Fruit fly (Drosophila melanogaster): ENCODE data around the gene CG9297.
A peak's percentile ranks its signal among the peaks of the same experiment; 100 is the strongest.

Gene CG9297

dm6 chr3R:13767239-13767638, 4.1 kb upstream of the CG9297 start, which contains the start of gene Cht5:
TSS of gene Cht5 (plus strand) at chr3R:13767549.
- TF ChIP-seq psq (optimal IDR thresholded peaks at IDR 0.05): no peak
- no peak for TF ChIP-seq EcR (GFP tag; optimal IDR thresholded peaks at IDR 0.05)
- no peak for TF ChIP-seq pan (optimal IDR thresholded peaks at IDR 0.05)
- no peak for TF ChIP-seq CG8478 (optimal IDR thresholded peaks at IDR 0.05)
- no peak for TF ChIP-seq usp (GFP tag; optimal IDR thresholded peaks at IDR 0.05)
- TF ChIP-seq Dll (optimal IDR thresholded peaks at IDR 0.05): no peak

dm6 chr3R:13773350-13773749, 2.1 kb downstream of the CG9297 start:
- TF ChIP-seq CG8478 (optimal IDR thresholded peaks at IDR 0.05) (no peak), EcR (GFP tag; optimal IDR thresholded peaks at IDR 0.05) (no peak), pan (optimal IDR thresholded peaks at IDR 0.05) (no peak), psq (optimal IDR thresholded peaks at IDR 0.05) (no peak), usp (GFP tag; optimal IDR thresholded peaks at IDR 0.05) (no peak), Dll (optimal IDR thresholded peaks at IDR 0.05) (no peak)

- TF ChIP-seq usp (GFP tag; optimal IDR thresholded peaks at IDR 0.05) (no peak), CG8478 (optimal IDR thresholded peaks at IDR 0.05) (no peak), Dll (optimal IDR thresholded peaks at IDR 0.05) (no peak), psq (optimal IDR thresholded peaks at IDR 0.05) (no peak), EcR (GFP tag; optimal IDR thresholded peaks at IDR 0.05) (no peak)
These were observed 8.0 kb downstream of the CG9297 start, which contains the start of the genes CG42375 and CG9288 for dm6 chr3R:13779241-13779683. TSS of gene CG42375 (plus strand) at chr3R:13779624. TSS of gene CG9288 (plus strand) at chr3R:13779624.

- TF ChIP-seq pan (optimal IDR thresholded peaks at IDR 0.05) (no peak), usp (GFP tag; optimal IDR thresholded peaks at IDR 0.05) (no peak), Dll (optimal IDR thresholded peaks at IDR 0.05) (no peak), psq (optimal IDR thresholded peaks at IDR 0.05) (no peak), EcR (GFP tag; optimal IDR thresholded peaks at IDR 0.05) (no peak), CG8478 (optimal IDR thresholded peaks at IDR 0.05) (no peak)
These were observed 9.5 kb downstream of the CG9297 start, which contains the start of gene CG9286 for dm6 chr3R:13780769-13781168. TSS of gene CG9286 (plus strand) at chr3R:13780964.

- TF ChIP-seq EcR (GFP tag; optimal IDR thresholded peaks at IDR 0.05): no peak
- no peak for TF ChIP-seq pan (optimal IDR thresholded peaks at IDR 0.05)
- TF ChIP-seq usp (GFP tag; optimal IDR thresholded peaks at IDR 0.05): no peak
- no peak for TF ChIP-seq Dll (optimal IDR thresholded peaks at IDR 0.05)
- no peak for TF ChIP-seq CG8478 (optimal IDR thresholded peaks at IDR 0.05)
- no peak for TF ChIP-seq psq (optimal IDR thresholded peaks at IDR 0.05)
These were observed 10.7 kb downstream of the CG9297 start, which contains the start of gene Dip-B for dm6 chr3R:13782035-13782434. TSS of gene Dip-B (plus strand) at chr3R:13782288.

dm6 chr3R:13782578-13782977, 11.3 kb downstream of the CG9297 start:
- TF ChIP-seq psq (optimal IDR thresholded peaks at IDR 0.05) (no peak), usp (GFP tag; optimal IDR thresholded peaks at IDR 0.05) (no peak), CG8478 (optimal IDR thresholded peaks at IDR 0.05) (no peak), pan (optimal IDR thresholded peaks at IDR 0.05) (no peak), EcR (GFP tag; optimal IDR thresholded peaks at IDR 0.05) (no peak), Dll (optimal IDR thresholded peaks at IDR 0.05) (no peak)

- TF ChIP-seq pan (optimal IDR thresholded peaks at IDR 0.05) (no peak), CG8478 (optimal IDR thresholded peaks at IDR 0.05) (no peak), Dll (optimal IDR thresholded peaks at IDR 0.05) (no peak), usp (GFP tag; optimal IDR thresholded peaks at IDR 0.05) (no peak), psq (optimal IDR thresholded peaks at IDR 0.05) (no peak), EcR (GFP tag; optimal IDR thresholded peaks at IDR 0.05) (no peak)
These were observed 12.1 kb downstream of the CG9297 start for dm6 chr3R:13783397-13783796.

- no peak for TF ChIP-seq psq (optimal IDR thresholded peaks at IDR 0.05)
- TF ChIP-seq Dll (optimal IDR thresholded peaks at IDR 0.05): peak; percentile 38
- no peak for TF ChIP-seq usp (GFP tag; optimal IDR thresholded peaks at IDR 0.05)
- no peak for TF ChIP-seq pan (optimal IDR thresholded peaks at IDR 0.05)
- no peak for TF ChIP-seq CG8478 (optimal IDR thresholded peaks at IDR 0.05)
These were observed 14.6 kb downstream of the CG9297 start for dm6 chr3R:13785895-13786294.

dm6 chr3R:13788224-13788623, 16.9 kb downstream of the CG9297 start:
- no peak for TF ChIP-seq pan (optimal IDR thresholded peaks at IDR 0.05)
- no peak for TF ChIP-seq Dll (optimal IDR thresholded peaks at IDR 0.05)
- TF ChIP-seq EcR (GFP tag; optimal IDR thresholded peaks at IDR 0.05): no peak
- TF ChIP-seq psq (optimal IDR thresholded peaks at IDR 0.05): no peak
- no peak for TF ChIP-seq CG8478 (optimal IDR thresholded peaks at IDR 0.05)

- TF ChIP-seq CG8478 (optimal IDR thresholded peaks at IDR 0.05) (no peak), Dll (optimal IDR thresholded peaks at IDR 0.05) (no peak), pan (optimal IDR thresholded peaks at IDR 0.05) (no peak), usp (GFP tag; optimal IDR thresholded peaks at IDR 0.05) (no peak), EcR (GFP tag; optimal IDR thresholded peaks at IDR 0.05) (no peak), psq (optimal IDR thresholded peaks at IDR 0.05) (no peak)
These were observed 17.4 kb downstream of the CG9297 start for dm6 chr3R:13788672-13789071.

- peak; percentile 88 to 98 for TF ChIP-seq EcR (GFP tag; optimal IDR thresholded peaks at IDR 0.05)
- TF ChIP-seq Dll (optimal IDR thresholded peaks at IDR 0.05): no peak
These were observed 18.5 kb downstream of the CG9297 start for dm6 chr3R:13789617-13790277.

- no peak for TF ChIP-seq usp (GFP tag; optimal IDR thresholded peaks at IDR 0.05)
- TF ChIP-seq EcR (GFP tag; optimal IDR thresholded peaks at IDR 0.05): peak; percentile 50 to 56
These were observed 19.5 kb downstream of the CG9297 start for dm6 chr3R:13790820-13791219.

All from whole organism.